Worm (Caenorhabditis elegans): Measurements from ENCODE around the gene B0554.4.

DNA sequence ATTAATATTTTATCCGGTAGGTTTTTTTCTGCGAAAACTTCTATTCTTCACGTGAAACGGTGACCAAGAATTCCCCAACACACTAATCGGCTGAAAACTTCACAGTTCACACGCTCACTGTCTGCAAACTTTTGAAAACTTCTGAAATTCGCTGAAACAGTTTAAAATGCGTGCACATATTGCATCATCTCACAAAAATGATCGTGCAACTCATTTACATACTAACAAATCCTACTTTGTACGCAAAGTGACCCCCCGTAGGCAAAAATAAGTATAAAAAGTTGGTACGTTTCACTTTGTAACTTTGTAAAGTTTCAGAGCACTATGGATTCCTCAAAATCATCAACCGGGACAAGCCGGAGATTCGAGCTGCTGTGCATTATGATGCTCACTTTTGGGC, 40.5 kb upstream of the B0554.4 start, which contains the start of gene ZK6.6:
- no peak for TF ChIP-seq pha-4 (tag; optimal IDR thresholded peaks at IDR 0.05)
- no peak for TF ChIP-seq nhr-237 (tag; optimal IDR thresholded peaks at IDR 0.05)
- TF ChIP-seq nhr-28 (tag; optimal IDR thresholded peaks at IDR 0.05): no peak
- no peak for TF ChIP-seq sptf-1 (tag; optimal IDR thresholded peaks at IDR 0.05)
- no peak for TF ChIP-seq ztf-11 (tag; optimal IDR thresholded peaks at IDR 0.05)
- no peak for TF ChIP-seq lin-13 (tag; optimal IDR thresholded peaks at IDR 0.05)
- TF ChIP-seq unc-39 (tag; optimal IDR thresholded peaks at IDR 0.05): no peak
- no peak for TF ChIP-seq lsy-2 (tag; optimal IDR thresholded peaks at IDR 0.05)
- no peak for TF ChIP-seq flh-1 (GFP tag; optimal IDR thresholded peaks at IDR 0.05)
- TF ChIP-seq elt-1 (tag; optimal IDR thresholded peaks at IDR 0.05; ENCODE audit: borderline replicate concordance, insufficient read depth): no peak
- TF ChIP-seq unc-62 (GFP tag; optimal IDR thresholded peaks at IDR 0.05): no peak
- TF ChIP-seq ces-1 (GFP tag; optimal IDR thresholded peaks at IDR 0.05): no peak

Data from whole organism, mixed stage, embryonic.